Worm (Caenorhabditis elegans): ENCODE measurements around the gene Y53F4B.51.

ce11 chrII:15039104-15039503 lies 24.9 kb upstream of the Y53F4B.51 start, which contains the start of gene trip-4:
- TF ChIP-seq mab-5 (tag; optimal IDR thresholded peaks at IDR 0.05), result no peak
- TF ChIP-seq drap-1 (GFP tag; optimal IDR thresholded peaks at IDR 0.05), result no peak
- no peak for TF ChIP-seq ham-2 (GFP tag; optimal IDR thresholded peaks at IDR 0.05)
- no peak for TF ChIP-seq nhr-28 (tag; optimal IDR thresholded peaks at IDR 0.05)
- TF ChIP-seq elt-3 (tag; optimal IDR thresholded peaks at IDR 0.05), result no peak
- no peak for TF ChIP-seq pha-4 (tag; optimal IDR thresholded peaks at IDR 0.05)
- TF ChIP-seq M03D4.4 (tag; optimal IDR thresholded peaks at IDR 0.05), result no peak
- no peak for TF ChIP-seq flh-1 (GFP tag; optimal IDR thresholded peaks at IDR 0.05)
- no peak for TF ChIP-seq nhr-12 (tag; optimal IDR thresholded peaks at IDR 0.05)
- TF ChIP-seq ztf-11 (tag; optimal IDR thresholded peaks at IDR 0.05), result no peak
- no peak for TF ChIP-seq unc-62 (GFP tag; optimal IDR thresholded peaks at IDR 0.05)
- TF ChIP-seq nhr-237 (tag; optimal IDR thresholded peaks at IDR 0.05), result no peak
- no peak for TF ChIP-seq zip-8 (tag; optimal IDR thresholded peaks at IDR 0.05)
- no peak for TF ChIP-seq ceh-43 (GFP tag; optimal IDR thresholded peaks at IDR 0.05)

Measured in whole organism, mixed stage, embryonic.